Worm (Caenorhabditis elegans) whole organism, L3 larva: Measurements from ENCODE around the gene Y94H6A.12.

Experiments
- R02D3.7 ChIP-seq: fragments of 150-350 bp; optimal IDR thresholded peaks from 2 replicates; lab custom pipeline; 2014; ENCODE audit warnings: missing biosample characterization, missing genetic modification characterization
- ZK546.5 ChIP-seq: sonication (generic microtip); optimal IDR thresholded peaks from 2 replicates; lab custom pipeline; 2017; ENCODE audit warnings: missing biosample characterization, missing genetic modification characterization
- aly-2 ChIP-seq: fragments of 150-350 bp; optimal IDR thresholded peaks from 2 replicates; lab custom pipeline; 2014; ENCODE audit warnings: missing biosample characterization, missing genetic modification characterization
- ama-1 ChIP-seq: fragments of 150-350 bp; optimal IDR thresholded peaks from 2 replicates; lab custom pipeline; 2018
- ceh-28 ChIP-seq: fragments of 150-350 bp; optimal IDR thresholded peaks from 2 replicates; lab custom pipeline; 2014; ENCODE audit warnings: missing biosample characterization, missing genetic modification reagents, missing genetic modification characterization
- daf-12 ChIP-seq: fragments of 150-350 bp; optimal IDR thresholded peaks from 2 replicates; lab custom pipeline; 2014; ENCODE audit warnings: missing biosample characterization, missing genetic modification reagents, missing genetic modification characterization
- egl-27 ChIP-seq: sonication (generic microtip); optimal IDR thresholded peaks from 4 replicates; lab custom pipeline; 2017; ENCODE audit warnings: missing biosample characterization, missing genetic modification reagents, missing genetic modification characterization
- egl-5 ChIP-seq: fragments of 150-350 bp; optimal IDR thresholded peaks from 2 replicates; lab custom pipeline; 2017; ENCODE audit warnings: missing biosample characterization, missing genetic modification reagents, missing genetic modification characterization, inconsistent platforms
- elt-1 ChIP-seq: fragments of 150-350 bp; optimal IDR thresholded peaks from 2 replicates; lab custom pipeline; 2014; ENCODE audit warnings: missing biosample characterization, missing genetic modification characterization
- elt-2 ChIP-seq: sonication (generic microtip); optimal IDR thresholded peaks from 2 replicates; lab custom pipeline; 2016; ENCODE audit warnings: missing genetic modification reagents, mild to moderate bottlenecking, missing genetic modification characterization, missing compliant biosample characterization
- elt-3 ChIP-seq, 3 experiments: fragments of 150-350 bp in 1 of 3; sonication (generic microtip) in 2 of 3; optimal IDR thresholded peaks; 2 replicates in 2 of 3; 4 replicates in 1 of 3; lab custom pipeline; 2014 to 2017; ENCODE audit warnings: missing biosample characterization in 3 of 3, missing genetic modification characterization in 3 of 3
- fkh-10 ChIP-seq: sonication (generic microtip); optimal IDR thresholded peaks from 2 replicates; lab custom pipeline; 2017; ENCODE audit warnings: missing biosample characterization, missing genetic modification reagents, missing genetic modification characterization
- hmg-11 ChIP-seq: sonication (generic microtip); optimal IDR thresholded peaks from 2 replicates; lab custom pipeline; 2016; ENCODE audit warnings: missing genetic modification characterization, missing compliant biosample characterization
- jun-1 ChIP-seq: fragments of 150-350 bp; optimal IDR thresholded peaks from 2 replicates; lab custom pipeline; 2014; ENCODE audit warnings: missing biosample characterization, missing genetic modification reagents, missing genetic modification characterization
- mdl-1 ChIP-seq: fragments of 150-350 bp; optimal IDR thresholded peaks from 2 replicates; lab custom pipeline; 2014; ENCODE audit warnings: missing biosample characterization, missing genetic modification characterization
- mml-1 ChIP-seq: fragments of 150-350 bp; sonication (generic microtip); optimal IDR thresholded peaks from 3 replicates; lab custom pipeline; 2014; ENCODE audit warnings: missing biosample characterization, missing genetic modification characterization
- nfya-1 ChIP-seq: sonication (generic microtip); optimal IDR thresholded peaks from 2 replicates; lab custom pipeline; 2017; ENCODE audit warnings: missing genetic modification characterization, mild to moderate bottlenecking, missing compliant biosample characterization, antibody characterized with exemption, moderate library complexity; ENCODE audit not compliant: insufficient read depth
- nhr-11 ChIP-seq: fragments of 150-350 bp; optimal IDR thresholded peaks from 2 replicates; lab custom pipeline; 2014; ENCODE audit warnings: missing biosample characterization, missing genetic modification characterization
- nhr-12 ChIP-seq: fragments of 150-350 bp; optimal IDR thresholded peaks from 2 replicates; lab custom pipeline; 2014; ENCODE audit warnings: missing biosample characterization, missing genetic modification characterization
- nhr-23 ChIP-seq: fragments of 150-350 bp; optimal IDR thresholded peaks from 2 replicates; lab custom pipeline; 2014; ENCODE audit warnings: missing biosample characterization, missing genetic modification reagents, missing genetic modification characterization
- nhr-25 ChIP-seq: sonication (generic microtip); optimal IDR thresholded peaks from 2 replicates; lab custom pipeline; 2017; ENCODE audit warnings: missing biosample characterization, missing genetic modification characterization
- nhr-28 ChIP-seq: fragments of 150-350 bp; optimal IDR thresholded peaks from 2 replicates; lab custom pipeline; 2014; ENCODE audit warnings: missing biosample characterization, missing genetic modification characterization
- nhr-43 ChIP-seq: sonication (generic microtip); optimal IDR thresholded peaks from 2 replicates; lab custom pipeline; 2016; ENCODE audit warnings: mild to moderate bottlenecking, missing genetic modification characterization, missing compliant biosample characterization; ENCODE audit not compliant: poor library complexity, severe bottlenecking
- nhr-76 ChIP-seq: fragments of 150-350 bp; sonication (generic microtip); optimal IDR thresholded peaks from 5 replicates; lab custom pipeline; 2014; ENCODE audit warnings: missing biosample characterization, missing genetic modification characterization
- nhr-77 ChIP-seq: fragments of 150-350 bp; optimal IDR thresholded peaks from 2 replicates; lab custom pipeline; 2014; ENCODE audit warnings: missing biosample characterization, missing genetic modification characterization
- pqm-1 ChIP-seq: fragments of 150-350 bp; optimal IDR thresholded peaks from 2 replicates; lab custom pipeline; 2017; ENCODE audit warnings: missing biosample characterization, missing genetic modification characterization, inconsistent platforms
- sea-2 ChIP-seq: fragments of 150-350 bp; sonication (generic microtip); optimal IDR thresholded peaks from 4 replicates; lab custom pipeline; 2014; ENCODE audit warnings: missing biosample characterization, missing genetic modification reagents, missing genetic modification characterization
- snpc-4 ChIP-seq: fragments of 150-350 bp; optimal IDR thresholded peaks from 2 replicates; lab custom pipeline; 2014; ENCODE audit warnings: missing biosample characterization, missing genetic modification characterization
- tbx-2 ChIP-seq: sonication (generic microtip); optimal IDR thresholded peaks from 2 replicates; lab custom pipeline; 2016; ENCODE audit warnings: mild to moderate bottlenecking, missing genetic modification characterization, missing compliant biosample characterization
- unc-39 ChIP-seq: sonication (generic microtip); optimal IDR thresholded peaks from 4 replicates; lab custom pipeline; 2017; ENCODE audit warnings: missing biosample characterization, missing genetic modification characterization
- unc-62 ChIP-seq: fragments of 150-350 bp; sonication (generic microtip); optimal IDR thresholded peaks from 4 replicates; lab custom pipeline; 2014; ENCODE audit warnings: missing biosample characterization, missing genetic modification reagents, missing genetic modification characterization
- zag-1 ChIP-seq: fragments of 150-350 bp; optimal IDR thresholded peaks from 2 replicates; lab custom pipeline; 2014; ENCODE audit warnings: missing biosample characterization, missing genetic modification characterization
- ztf-11 ChIP-seq: fragments of 150-350 bp; optimal IDR thresholded peaks from 2 replicates; lab custom pipeline; 2014; ENCODE audit warnings: missing biosample characterization, missing genetic modification characterization
- ztf-4 ChIP-seq: fragments of 150-350 bp; optimal IDR thresholded peaks from 2 replicates; lab custom pipeline; 2014; ENCODE audit warnings: missing biosample characterization, missing genetic modification characterization

Gene Y94H6A.12

ce11 chrIV:2758079-2758478 is 45.2 kb upstream of the Y94H6A.12 start:
- no peak for TF ChIP-seq nhr-12 (tag; lab: Kevin White, UChicago)
- TF ChIP-seq nhr-11 (tag; lab: Kevin White, UChicago): no peak
- TF ChIP-seq mdl-1: no peak
- TF ChIP-seq nhr-77: no peak
- TF ChIP-seq elt-2 (tag; lab: Kevin White, UChicago): no peak
- TF ChIP-seq daf-12 (tag; lab: Kevin White, UChicago): no peak
- no peak for TF ChIP-seq ceh-28
- no peak for TF ChIP-seq unc-39 (tag; lab: Kevin White, UChicago)
- no peak for TF ChIP-seq unc-62 (GFP tag; lab: Kevin White, UChicago)
- TF ChIP-seq ztf-4 (tag; lab: Kevin White, UChicago): no peak
- no peak for TF ChIP-seq hmg-11 (tag; lab: Kevin White, UChicago)
- TF ChIP-seq ZK546.5: no peak
- TF ChIP-seq fkh-10: no peak

DNA sequence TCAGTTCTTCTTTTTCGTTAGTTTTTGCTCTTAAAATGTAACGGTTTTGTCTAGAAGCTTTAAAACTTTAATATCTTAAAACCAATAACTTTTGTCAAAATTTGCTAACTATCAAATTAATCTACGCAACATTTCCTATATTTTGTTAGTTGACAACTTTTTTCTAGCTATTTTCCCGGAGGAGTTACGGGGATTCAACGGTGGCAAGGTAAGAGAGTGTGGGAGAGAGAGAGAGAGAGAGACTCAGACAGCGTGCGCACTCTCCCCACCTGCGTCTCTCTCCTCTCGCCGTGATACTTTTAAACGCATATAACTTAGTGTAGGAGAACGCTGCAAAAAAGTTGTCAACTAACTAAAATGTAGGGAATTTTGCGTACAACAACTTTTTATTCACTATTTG is 40.7 kb upstream of the Y94H6A.12 start:
- TF ChIP-seq pqm-1 (tag; lab: Kevin White, UChicago) (no peak), nhr-28 (tag; lab: Kevin White, UChicago) (no peak), unc-39 (tag; lab: Kevin White, UChicago) (no peak), nhr-43 (tag; lab: Kevin White, UChicago) (no peak), sea-2 (GFP tag; lab: Kevin White, UChicago) (no peak), snpc-4 (tag; lab: Kevin White, UChicago) (no peak), elt-1 (tag; lab: Kevin White, UChicago) (no peak), ztf-11 (tag; lab: Kevin White, UChicago) (no peak), zag-1 (tag; lab: Kevin White, UChicago) (no peak), nhr-25 (tag; lab: Kevin White, UChicago) (no peak)

DNA sequence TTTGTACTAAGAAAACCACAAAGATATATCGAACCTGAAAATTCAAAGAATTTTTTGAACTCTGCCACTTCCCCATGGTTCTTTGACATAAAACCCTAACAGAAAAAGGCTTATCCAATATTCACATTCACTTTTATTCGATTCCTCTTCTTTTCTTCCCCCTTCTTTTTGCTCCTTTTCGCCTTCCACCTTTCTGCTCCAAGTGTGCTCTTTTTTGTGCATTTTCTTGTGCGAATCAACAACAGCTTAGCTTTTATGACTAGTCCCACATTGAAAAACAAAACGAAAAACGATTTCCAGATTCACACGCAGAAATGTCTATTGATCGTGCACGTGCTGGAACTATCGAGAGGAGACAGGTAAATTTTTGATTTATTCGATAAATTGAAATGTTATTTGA is 38.7 kb upstream of the Y94H6A.12 start, which contains the start of gene Y54G2A.41:
TSS of gene Y54G2A.41 (plus strand) at position 301 of the 400 bp plus-strand sequence.
- TF ChIP-seq nhr-23 (tag; lab: Kevin White, UChicago) (no peak), nhr-76 (tag; lab: Kevin White, UChicago) (no peak), fkh-10 (no peak), jun-1 (tag; lab: Kevin White, UChicago) (no peak)

DNA sequence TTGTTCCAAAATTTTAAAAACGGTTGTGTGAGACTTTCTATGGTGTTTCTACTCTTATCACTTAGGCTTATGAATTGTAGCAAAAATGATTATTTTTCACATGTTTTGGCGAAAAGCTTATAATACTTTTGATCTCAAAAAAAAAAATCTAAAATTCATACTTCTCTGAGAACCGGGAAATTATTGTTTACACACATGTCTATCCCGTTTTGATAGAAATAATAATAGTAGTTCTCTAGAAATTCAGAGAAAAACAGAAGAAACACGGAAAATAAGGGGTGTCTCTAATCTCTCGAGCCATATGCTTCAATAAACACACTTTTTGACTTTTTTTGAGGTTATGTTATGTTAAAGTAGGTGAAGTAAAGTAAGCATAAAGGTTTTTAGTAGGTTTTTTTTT is 37.8 kb upstream of the Y94H6A.12 start:
- no peak for TF ChIP-seq hmg-11 (tag; lab: Kevin White, UChicago)
- TF ChIP-seq daf-12 (tag; lab: Kevin White, UChicago): no peak
- no peak for TF ChIP-seq nhr-76 (tag; lab: Kevin White, UChicago)
- no peak for TF ChIP-seq elt-3 (tag; optimal IDR thresholded peaks at IDR 0.05; lab: Kevin White, UChicago)
- no peak for TF ChIP-seq nhr-77
- TF ChIP-seq elt-1 (tag; lab: Kevin White, UChicago): no peak
- no peak for TF ChIP-seq zag-1 (tag; lab: Kevin White, UChicago)
- TF ChIP-seq mml-1 (tag; lab: Kevin White, UChicago): no peak
- no peak for TF ChIP-seq nhr-43 (tag; lab: Kevin White, UChicago)
- no peak for TF ChIP-seq nhr-12 (tag; lab: Kevin White, UChicago)
- no peak for TF ChIP-seq ZK546.5
- TF ChIP-seq egl-5 (tag; lab: Kevin White, UChicago): no peak
- TF ChIP-seq ztf-4 (tag; lab: Kevin White, UChicago): no peak

DNA sequence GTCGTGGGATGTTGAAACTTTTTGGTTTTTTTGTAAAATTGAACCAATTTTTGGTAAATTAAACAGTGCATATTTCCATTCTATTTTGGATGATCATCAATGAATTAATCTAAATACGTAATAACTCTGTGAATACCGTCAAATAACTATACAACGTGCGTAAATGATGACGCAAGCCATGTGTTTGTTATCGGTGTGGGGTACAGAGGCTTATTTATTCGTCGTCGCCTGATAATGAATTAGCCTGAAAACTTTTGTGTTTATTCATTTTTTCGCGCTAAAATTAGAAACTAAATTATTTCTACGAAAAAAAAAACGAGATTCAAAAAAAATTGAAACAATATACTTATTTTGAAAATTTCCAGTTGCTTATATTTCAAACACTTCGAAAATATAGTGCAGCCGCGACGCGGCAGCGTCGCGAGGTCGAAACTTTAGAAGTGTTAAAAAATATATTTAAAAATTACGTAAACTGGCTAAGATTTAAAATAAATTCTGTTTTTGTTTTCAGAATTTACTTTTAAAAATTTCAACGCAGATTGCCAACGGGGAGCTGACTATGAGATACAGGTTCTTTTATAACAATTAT is 36.1 kb upstream of the Y94H6A.12 start:
- peak; percentile 40 for TF ChIP-seq elt-2 (tag; lab: Kevin White, UChicago)
- peak; percentile 29 for TF ChIP-seq pqm-1 (tag; lab: Kevin White, UChicago)
- no peak for TF ChIP-seq ceh-28

DNA sequence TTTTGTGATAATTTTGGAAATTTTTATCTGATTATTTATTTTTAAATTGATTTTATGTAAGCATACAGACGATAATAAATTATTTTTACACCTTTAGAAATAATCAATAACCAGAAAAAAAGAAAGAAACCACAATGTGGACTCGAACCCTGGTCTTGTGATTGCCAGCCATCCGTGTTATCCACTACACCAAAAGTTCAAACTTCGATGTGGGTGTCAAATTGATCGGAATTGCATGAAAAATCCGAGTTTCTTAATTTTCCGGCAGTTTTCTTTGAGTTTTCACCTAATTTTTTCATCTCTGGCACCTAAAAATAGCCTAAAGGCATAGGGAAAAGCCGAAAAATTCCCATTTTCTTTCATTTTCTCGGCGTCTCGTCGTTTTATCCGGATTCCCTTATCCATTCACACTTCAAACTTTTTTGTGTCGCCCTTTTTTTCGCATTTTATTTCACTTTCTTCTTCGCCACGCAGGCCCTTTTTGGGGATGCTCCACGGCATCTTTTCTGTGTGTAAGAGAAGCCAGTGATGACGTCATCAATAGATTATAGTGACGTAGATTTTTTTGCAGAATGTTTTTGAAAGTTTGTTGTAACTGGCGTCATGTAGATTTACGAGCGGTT is 34.7 kb upstream of the Y94H6A.12 start:
- no peak for TF ChIP-seq egl-27 (tag; lab: Kevin White, UChicago)
- no peak for TF ChIP-seq nhr-11 (tag; lab: Kevin White, UChicago)
- TF ChIP-seq nhr-76 (tag; lab: Kevin White, UChicago): no peak
- no peak for TF ChIP-seq aly-2 (tag; lab: Kevin White, UChicago)
- TF ChIP-seq ZK546.5: no peak
- TF ChIP-seq R02D3.7 (tag; lab: Kevin White, UChicago): no peak
- TF ChIP-seq nfya-1 (tag; lab: Kevin White, UChicago): no peak
- no peak for TF ChIP-seq ama-1 (lab: Kevin White, UChicago)
- no peak for TF ChIP-seq nhr-12 (tag; lab: Kevin White, UChicago)
- no peak for TF ChIP-seq nhr-23 (tag; lab: Kevin White, UChicago)
- no peak for TF ChIP-seq ztf-11 (tag; lab: Kevin White, UChicago)
- TF ChIP-seq tbx-2 (tag; lab: Kevin White, UChicago): no peak
- no peak for TF ChIP-seq mml-1 (tag; lab: Kevin White, UChicago)
- no peak for TF ChIP-seq egl-5 (tag; lab: Kevin White, UChicago)
